Fruit fly (Drosophila melanogaster) whole organism, embryonic: ENCODE results near the gene lbl.

Experiments
- Atf-2 ChIP-seq: fragments of 200-800 bp; sonication (Bioruptor generic); optimal IDR thresholded peaks from 2 replicates; lab custom pipeline; 2016; ENCODE audit warnings: missing biosample characterization, missing genetic modification characterization
- Blimp-1 ChIP-seq: fragments of 200-800 bp; sonication (Bioruptor generic); optimal IDR thresholded peaks from 3 replicates; lab custom pipeline; 2018; ENCODE audit warnings: missing biosample characterization, missing genetic modification characterization, mild to moderate bottlenecking, moderate library complexity, missing genetic modification reagents
- CG10209 ChIP-seq: fragments of 200-800 bp; sonication (Bioruptor generic); optimal IDR thresholded peaks from 3 replicates; lab custom pipeline; 2017; ENCODE audit warnings: missing biosample characterization, mild to moderate bottlenecking, missing genetic modification characterization, missing genetic modification reagents
- CG10654 ChIP-seq: fragments of 200-800 bp; sonication (Bioruptor generic); optimal IDR thresholded peaks from 2 replicates; lab custom pipeline; 2016; ENCODE audit warnings: missing biosample characterization, missing genetic modification characterization
- CG11504 ChIP-seq: fragments of 200-800 bp; sonication (Bioruptor generic); optimal IDR thresholded peaks from 3 replicates; lab custom pipeline; 2019; ENCODE audit warnings: missing biosample characterization, mild to moderate bottlenecking, missing genetic modification characterization, moderate library complexity
- CG12071 ChIP-seq: fragments of 200-800 bp; sonication (Bioruptor generic); optimal IDR thresholded peaks from 3 replicates; lab custom pipeline; 2018; ENCODE audit warnings: missing biosample characterization, mild to moderate bottlenecking, missing genetic modification characterization
- CG14050 ChIP-seq: fragments of 200-800 bp; sonication (Bioruptor generic); IDR thresholded peaks from 3 replicates; pipeline ENCODE4 v1.3.6; 2022; ENCODE audit warnings: missing biosample characterization, missing genetic modification characterization
- CG14667 ChIP-seq: fragments of 200-800 bp; sonication (Bioruptor generic); IDR thresholded peaks from 2 replicates; pipeline ENCODE4 v1.3.6; 2022; ENCODE audit warnings: missing biosample characterization, missing genetic modification characterization
- CG15269 ChIP-seq: fragments of 200-800 bp; sonication (Bioruptor generic); optimal IDR thresholded peaks from 2 replicates; lab custom pipeline; 2018; ENCODE audit warnings: missing biosample characterization, mild to moderate bottlenecking, missing genetic modification characterization, moderate library complexity
- CG17568 ChIP-seq: fragments of 200-800 bp; sonication (Bioruptor generic); optimal IDR thresholded peaks from 2 replicates; lab custom pipeline; 2018; ENCODE audit warnings: missing biosample characterization, mild to moderate bottlenecking, missing genetic modification characterization, moderate library complexity
- CG17802 ChIP-seq: fragments of 200-800 bp; sonication (Bioruptor generic); optimal IDR thresholded peaks from 2 replicates; lab custom pipeline; 2018; ENCODE audit warnings: missing biosample characterization, mild to moderate bottlenecking, missing genetic modification characterization, moderate library complexity
- CG2129 ChIP-seq: fragments of 200-800 bp; sonication (Bioruptor generic); IDR thresholded peaks from 2 replicates; pipeline ENCODE4 v1.3.6; 2022; ENCODE audit warnings: missing biosample characterization, missing genetic modification characterization; ENCODE audit not compliant: partially characterized antibody
- CG31388 ChIP-seq: fragments of 200-800 bp; sonication (Bioruptor generic); optimal IDR thresholded peaks from 2 replicates; lab custom pipeline; 2016; ENCODE audit warnings: missing biosample characterization, missing genetic modification characterization
- CG42726 ChIP-seq: fragments of 200-800 bp; sonication (Bioruptor generic); IDR thresholded peaks from 2 replicates; pipeline ENCODE4 v1.3.6; 2022; ENCODE audit warnings: missing biosample characterization, missing genetic modification characterization; ENCODE audit not compliant: partially characterized antibody
- CG5953 ChIP-seq: fragments of 200-800 bp; sonication (Bioruptor generic); IDR thresholded peaks from 2 replicates; pipeline ENCODE4 v1.3.6; 2022; ENCODE audit warnings: missing biosample characterization, missing genetic modification characterization
- CG7839 ChIP-seq: fragments of 200-800 bp; sonication (Bioruptor generic); optimal IDR thresholded peaks from 3 replicates; lab custom pipeline; 2018; ENCODE audit warnings: missing biosample characterization, mild to moderate bottlenecking, missing genetic modification characterization, moderate library complexity
- CG8089 ChIP-seq: fragments of 200-800 bp; sonication (Bioruptor generic); optimal IDR thresholded peaks from 3 replicates; lab custom pipeline; 2016; ENCODE audit warnings: missing biosample characterization, missing genetic modification characterization
- CG8290 ChIP-seq, 3 experiments: fragments of 200-800 bp; sonication (Bioruptor generic); optimal IDR thresholded peaks; 2 replicates each; lab custom pipeline; 2016 to 2019; ENCODE audit warnings: missing biosample characterization in 3 of 3, missing genetic modification characterization in 3 of 3, mild to moderate bottlenecking in 2 of 3, moderate library complexity in 1 of 3
- CG8765 ChIP-seq: fragments of 200-800 bp; sonication (Bioruptor generic); IDR thresholded peaks from 2 replicates; pipeline ENCODE4 v1.3.6; 2022; ENCODE audit warnings: missing biosample characterization, missing genetic modification characterization
- CG8924 ChIP-seq: fragments of 200-800 bp; optimal IDR thresholded peaks from 3 replicates; lab custom pipeline; 2019; ENCODE audit warnings: missing biosample characterization, mild to moderate bottlenecking, missing genetic modification characterization, moderate library complexity
- CG9437 ChIP-seq: fragments of 200-800 bp; sonication (Bioruptor generic); optimal IDR thresholded peaks from 2 replicates; lab custom pipeline; 2018; ENCODE audit warnings: missing biosample characterization, mild to moderate bottlenecking, missing genetic modification characterization
- CG9727 ChIP-seq: fragments of 200-800 bp; sonication (Bioruptor generic); optimal IDR thresholded peaks from 3 replicates; lab custom pipeline; 2017; ENCODE audit warnings: missing biosample characterization, mild to moderate bottlenecking, missing genetic modification characterization
- CG9817 ChIP-seq: fragments of 200-800 bp; sonication (Bioruptor generic); optimal IDR thresholded peaks from 2 replicates; lab custom pipeline; 2018; ENCODE audit warnings: missing biosample characterization, mild to moderate bottlenecking, missing genetic modification characterization, moderate library complexity
- CG9876 ChIP-seq: fragments of 200-800 bp; sonication (Bioruptor generic); optimal IDR thresholded peaks from 2 replicates; lab custom pipeline; 2016; ENCODE audit warnings: missing biosample characterization, missing genetic modification characterization
- Dek ChIP-seq: fragments of 200-800 bp; sonication (Bioruptor generic); optimal IDR thresholded peaks from 3 replicates; lab custom pipeline; 2019; ENCODE audit warnings: missing biosample characterization, mild to moderate bottlenecking, missing genetic modification characterization, moderate library complexity
- Dfd ChIP-seq, 2 experiments: fragments of >200 bp; optimal IDR thresholded peaks; 2 replicates each; lab custom pipeline; 2017; ENCODE audit warnings: missing biosample characterization in 2 of 2, missing genetic modification characterization in 2 of 2
- Ets97D ChIP-seq: fragments of 200-800 bp; sonication (Bioruptor generic); optimal IDR thresholded peaks from 3 replicates; lab custom pipeline; 2016; ENCODE audit warnings: missing biosample characterization, missing genetic modification characterization
- GATAe ChIP-seq: fragments of 200-800 bp; sonication (Bioruptor generic); conservative IDR thresholded peaks from 2 replicates; pipeline ENCODE4 v1.3.6; 2022; ENCODE audit warnings: missing biosample characterization, missing genetic modification characterization
- HLH3B ChIP-seq: fragments of 200-800 bp; sonication (Bioruptor generic); IDR thresholded peaks from 2 replicates; pipeline ENCODE4 v1.3.6; 2022; ENCODE audit warnings: missing biosample characterization, missing genetic modification characterization
- Med ChIP-seq: fragments of 200-800 bp; sonication (Bioruptor generic); peaks from one replicate; lab custom pipeline; 2016; ENCODE audit warnings: missing biosample characterization, missing genetic modification characterization, mild to moderate bottlenecking, inconsistent platforms, moderate library complexity
- Side ChIP-seq: fragments of 200-800 bp; sonication (Bioruptor generic); optimal IDR thresholded peaks from 2 replicates; lab custom pipeline; 2016; ENCODE audit warnings: missing biosample characterization, missing genetic modification characterization
- Sox102F ChIP-seq: fragments of 200-800 bp; sonication (Bioruptor generic); optimal IDR thresholded peaks from 2 replicates; lab custom pipeline; 2018; ENCODE audit warnings: missing biosample characterization, mild to moderate bottlenecking, missing genetic modification characterization, moderate library complexity
- Sry-β ChIP-seq: fragments of 200-800 bp; sonication (Bioruptor generic); optimal IDR thresholded peaks from 2 replicates; lab custom pipeline; 2018; ENCODE audit warnings: missing biosample characterization, mild to moderate bottlenecking, missing genetic modification characterization, moderate library complexity
- ara ChIP-seq: fragments of 200-800 bp; sonication (Bioruptor generic); IDR thresholded peaks from 2 replicates; pipeline ENCODE4 v1.3.6; 2022; ENCODE audit warnings: missing biosample characterization, missing genetic modification characterization
- crc ChIP-seq: fragments of 200-800 bp; sonication (Bioruptor generic); optimal IDR thresholded peaks from 2 replicates; lab custom pipeline; 2016; ENCODE audit warnings: missing biosample characterization, missing genetic modification characterization
- danr ChIP-seq: fragments of 200-800 bp; sonication (Bioruptor generic); IDR thresholded peaks from 2 replicates; pipeline ENCODE4 v1.3.6; 2022; ENCODE audit warnings: missing biosample characterization, missing genetic modification characterization
- ems ChIP-seq: fragments of 200-800 bp; sonication (Bioruptor generic); optimal IDR thresholded peaks from 3 replicates; lab custom pipeline; 2016; ENCODE audit warnings: missing biosample characterization, missing genetic modification characterization
- eve ChIP-seq, 2 experiments: fragments of >200 bp; optimal IDR thresholded peaks; 2 replicates each; lab custom pipeline; 2017; ENCODE audit warnings: missing biosample characterization in 2 of 2, missing genetic modification characterization in 2 of 2
- fru ChIP-seq: fragments of >200 bp; optimal IDR thresholded peaks from 2 replicates; lab custom pipeline; 2017
- gem ChIP-seq: fragments of 200-800 bp; sonication (Bioruptor generic); optimal IDR thresholded peaks from 2 replicates; lab custom pipeline; 2019; ENCODE audit warnings: missing biosample characterization, mild to moderate bottlenecking, missing genetic modification characterization, moderate library complexity
- h ChIP-seq: fragments of >200 bp; optimal IDR thresholded peaks from 2 replicates; lab custom pipeline; 2017
- kay ChIP-seq: fragments of 200-800 bp; sonication (Bioruptor generic); optimal IDR thresholded peaks from 2 replicates; lab custom pipeline; 2016; ENCODE audit warnings: missing biosample characterization, missing genetic modification characterization
- ken ChIP-seq: fragments of 200-800 bp; sonication (Bioruptor generic); IDR thresholded peaks from 3 replicates; pipeline ENCODE4 v1.3.6; 2022; ENCODE audit warnings: missing biosample characterization, missing genetic modification characterization
- mirr ChIP-seq: fragments of 200-800 bp; sonication (Bioruptor generic); optimal IDR thresholded peaks from 3 replicates; lab custom pipeline; 2018; ENCODE audit warnings: missing biosample characterization, mild to moderate bottlenecking, missing genetic modification characterization
- pan ChIP-seq, 4 experiments: fragments of >200 bp in 3 of 4; fragments of 200-800 bp in 1 of 4; sonication (Bioruptor generic) in 1 of 4; optimal IDR thresholded peaks in 3 of 4; IDR thresholded peaks in 1 of 4; 2 replicates each; pipeline versions ENCODE4 v1.3.6 to Lab custom; 2017 to 2022; ENCODE audit warnings: missing biosample characterization in 2 of 4, missing genetic modification characterization in 2 of 4, mixed read lengths in 1 of 4
- pb ChIP-seq: fragments of 200-800 bp; sonication (Bioruptor generic); optimal IDR thresholded peaks from 3 replicates; lab custom pipeline; 2016; ENCODE audit warnings: missing biosample characterization, missing genetic modification characterization
- pho ChIP-seq: fragments of 200-800 bp; sonication (Bioruptor generic); optimal IDR thresholded peaks from 2 replicates; lab custom pipeline; 2016; ENCODE audit warnings: missing biosample characterization, missing genetic modification characterization
- toy ChIP-seq: fragments of 200-800 bp; sonication (Bioruptor generic); IDR thresholded peaks from 2 replicates; pipeline ENCODE4 v1.3.6; 2022; ENCODE audit warnings: missing biosample characterization, missing genetic modification characterization
- ttk ChIP-seq: fragments of 200-800 bp; sonication (Bioruptor generic); IDR thresholded peaks from 2 replicates; pipeline ENCODE4 v2.1.2; 2022; ENCODE audit warnings: missing biosample characterization, missing genetic modification characterization
- zen ChIP-seq: fragments of 200-800 bp; sonication (Bioruptor generic); optimal IDR thresholded peaks from 3 replicates; lab custom pipeline; 2018; ENCODE audit warnings: missing biosample characterization, mild to moderate bottlenecking, missing genetic modification characterization, moderate library complexity
- zen2 ChIP-seq: fragments of 200-800 bp; sonication (Bioruptor generic); IDR thresholded peaks from 3 replicates; pipeline ENCODE4 v1.3.6; 2022; ENCODE audit warnings: missing biosample characterization, missing genetic modification characterization; ENCODE audit not compliant: partially characterized antibody

Gene lbl

dm6 chr3R:21446334-21446733, 12.4 kb upstream of the lbl start, which contains the start of gene lbe (continued):
- TF ChIP-seq pho (GFP tag; lab: Kevin White, UChicago): no peak
- TF ChIP-seq Dek: no peak
- no peak for TF ChIP-seq CG31388 (GFP tag; lab: Kevin White, UChicago)
- no peak for TF ChIP-seq CG42726 (GFP tag; lab: Robert Waterston, UW)
- no peak for TF ChIP-seq HLH3B
- TF ChIP-seq Med (GFP tag; lab: Kevin White, UChicago): peak; percentile 65
- TF ChIP-seq toy (GFP tag; lab: Robert Waterston, UW): no peak
- no peak for TF ChIP-seq CG5953
- TF ChIP-seq CG7839 (tag; lab: Kevin White, UChicago): no peak
- TF ChIP-seq zen (tag; lab: Kevin White, UChicago): peak; percentile 64
- TF ChIP-seq CG14667: no peak
- no peak for TF ChIP-seq CG9876 (GFP tag; lab: Kevin White, UChicago)
- TF ChIP-seq CG12071 (GFP tag; lab: Kevin White, UChicago): peak; percentile 6
- no peak for TF ChIP-seq CG11504 (tag; lab: Kevin White, UChicago)
- no peak for TF ChIP-seq CG17802 (tag; lab: Kevin White, UChicago)
- no peak for TF ChIP-seq CG8924 (tag; lab: Kevin White, UChicago)
- TF ChIP-seq Blimp-1 (GFP tag; lab: Kevin White, UChicago): no peak
- no peak for TF ChIP-seq fru
- TF ChIP-seq Sry-β: no peak
- TF ChIP-seq Dfd (GFP tag; optimal IDR thresholded peaks at IDR 0.05; lab: Kevin White, UChicago): no peak
- TF ChIP-seq Ets97D: no peak
- TF ChIP-seq ttk (GFP tag; lab: Robert Waterston, UW): no peak
- TF ChIP-seq CG8089 (GFP tag; lab: Kevin White, UChicago): no peak
- TF ChIP-seq crc (GFP tag; lab: Kevin White, UChicago): no peak
- TF ChIP-seq CG9727 (GFP tag; lab: Kevin White, UChicago): no peak
- no peak for TF ChIP-seq kay
- no peak for TF ChIP-seq eve (GFP tag; optimal IDR thresholded peaks at IDR 0.05; lab: Kevin White, UChicago)
- TF ChIP-seq CG10654 (GFP tag; lab: Kevin White, UChicago): no peak
- no peak for TF ChIP-seq CG8765
- TF ChIP-seq CG14050 (GFP tag; lab: Robert Waterston, UW): no peak
- no peak for TF ChIP-seq CG15269 (tag; lab: Kevin White, UChicago)
- TF ChIP-seq CG8290 (GFP tag; optimal IDR thresholded peaks at IDR 0.05; lab: Kevin White, UChicago): no peak
- TF ChIP-seq CG8290 (tag; optimal IDR thresholded peaks at IDR 0.05; lab: Kevin White, UChicago): no peak
- TF ChIP-seq gem (tag; lab: Kevin White, UChicago): no peak
- no peak for TF ChIP-seq Atf-2
- no peak for TF ChIP-seq pan (optimal IDR thresholded peaks at IDR 0.05; lab: Kevin White, UChicago)
- TF ChIP-seq pan (GFP tag; optimal IDR thresholded peaks at IDR 0.05 in 1 of 2, IDR thresholded peaks at IDR 0.05 in 1 of 2): peak in 1 of 2 experiments; percentile 23
- TF ChIP-seq CG10209: no peak
- TF ChIP-seq CG17568 (GFP tag; lab: Kevin White, UChicago): no peak
- TF ChIP-seq h: no peak
- no peak for TF ChIP-seq GATAe (GFP tag; lab: Robert Waterston, UW)
- no peak for TF ChIP-seq ken (GFP tag; lab: Robert Waterston, UW)
- peak; percentile 70; the same call in 2 of the 3 replicates for TF ChIP-seq zen2 (GFP tag; lab: Robert Waterston, UW)
- TF ChIP-seq Sox102F (GFP tag; lab: Kevin White, UChicago): no peak
- 0 out of 2 replicates have a peak, but pooled peaks have one; percentile 24 for TF ChIP-seq CG2129 (GFP tag; lab: Robert Waterston, UW)
- TF ChIP-seq CG9817 (tag; lab: Kevin White, UChicago): no peak
- TF ChIP-seq CG9437 (GFP tag; lab: Kevin White, UChicago): peak; percentile 26
- peak; percentile 7 for TF ChIP-seq mirr (GFP tag; lab: Kevin White, UChicago)
- TF ChIP-seq ems (GFP tag; lab: Kevin White, UChicago): no peak
- no peak for TF ChIP-seq danr (GFP tag; lab: Robert Waterston, UW)
- no peak for TF ChIP-seq ara (GFP tag; lab: Robert Waterston, UW)
- no peak for TF ChIP-seq Side (GFP tag; lab: Kevin White, UChicago)
- TF ChIP-seq pb (GFP tag; lab: Kevin White, UChicago): peak; percentile 72
